Worm (Caenorhabditis elegans): Measurements from ENCODE around the gene ceph-41.

ce11 chrIV:8091539-8091938 lies 35.5 kb upstream of the ceph-41 start:
- TF ChIP-seq pha-4 (tag; optimal IDR thresholded peaks at IDR 0.05) (no peak), pag-3 (tag; optimal IDR thresholded peaks at IDR 0.05; ENCODE audit: borderline replicate concordance) (no peak), elt-2 (tag; optimal IDR thresholded peaks at IDR 0.05) (no peak), nfya-1 (tag; optimal IDR thresholded peaks at IDR 0.05) (no peak), ets-4 (tag; optimal IDR thresholded peaks at IDR 0.05) (no peak), ceh-18 (tag; optimal IDR thresholded peaks at IDR 0.05) (no peak)

Measured in whole organism, late embryonic.